Fruit fly (Drosophila melanogaster): ENCODE data around the gene drongo.

DNA sequence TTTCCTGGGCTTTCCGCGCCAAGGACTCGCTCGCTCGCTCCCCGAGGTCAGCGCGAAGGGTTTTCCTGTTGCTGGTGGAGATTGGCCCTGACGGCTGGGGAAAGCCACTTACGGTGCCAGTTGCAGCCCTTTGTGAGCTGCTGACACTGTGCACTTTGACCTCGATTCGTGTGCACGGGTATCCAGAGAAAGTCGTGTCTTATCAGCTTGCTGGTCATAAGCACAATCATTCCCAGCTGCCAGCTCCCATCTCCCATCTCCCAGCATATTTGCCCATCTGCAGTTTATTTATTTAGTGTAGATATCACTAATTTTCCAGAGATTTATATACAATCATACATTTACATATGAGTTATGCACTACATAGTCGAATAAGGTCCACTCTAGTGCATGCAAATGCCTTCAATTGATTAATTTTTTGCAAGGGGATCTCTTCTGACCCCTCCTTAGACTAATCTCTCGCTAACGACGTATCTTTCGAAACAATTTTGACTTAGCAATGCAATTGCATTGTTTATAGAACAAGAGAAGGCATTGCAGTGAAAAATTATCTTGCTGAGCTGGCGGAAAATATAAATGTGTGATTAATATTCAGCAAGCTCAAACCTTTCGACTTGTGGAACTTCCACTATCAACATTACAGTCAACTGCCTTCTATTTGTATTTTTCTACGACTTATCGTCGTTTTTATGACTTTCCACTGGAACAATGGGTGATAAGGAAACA lies 28.7 kb downstream of the drongo start:
- no peak for TF ChIP-seq h (optimal IDR thresholded peaks at IDR 0.05)
- no peak for TF ChIP-seq Sin3A (optimal IDR thresholded peaks at IDR 0.05)
